Fruit fly (Drosophila melanogaster): ENCODE measurements around the gene CG33658.

DNA sequence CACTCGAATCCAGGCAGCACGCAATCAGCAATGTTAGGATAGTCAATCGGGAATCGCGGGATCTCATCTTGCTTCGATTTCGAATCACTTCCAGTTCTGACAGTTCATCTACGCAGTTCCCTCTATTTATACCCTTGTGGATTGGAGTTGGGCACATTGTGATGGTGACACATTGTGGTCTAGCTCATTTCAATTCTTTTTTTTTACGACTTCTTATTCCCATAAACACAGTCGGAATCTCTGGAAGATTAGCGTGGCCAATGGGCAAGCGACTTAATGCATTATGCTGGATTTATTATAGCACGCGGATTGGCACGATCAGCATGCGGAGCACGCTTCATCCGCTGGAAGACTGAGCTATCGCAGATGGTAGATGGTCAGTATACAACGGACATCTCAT, 21.1 kb upstream of the CG33658 start, which contains the start of gene CG13640:
- TF ChIP-seq Ets96B (tag; optimal IDR thresholded peaks at IDR 0.05) (no peak), Sox15 (GFP tag; optimal IDR thresholded peaks at IDR 0.05) (no peak), CG8119 (GFP tag; IDR thresholded peaks at IDR 0.05) (no peak), dac (GFP tag; optimal IDR thresholded peaks at IDR 0.05) (no peak), lz (GFP tag; optimal IDR thresholded peaks at IDR 0.05) (no peak), vri (GFP tag; optimal IDR thresholded peaks at IDR 0.05) (no peak), Sox102F (GFP tag; optimal IDR thresholded peaks at IDR 0.05) (no peak), Blimp-1 (GFP tag; optimal IDR thresholded peaks at IDR 0.05) (no peak), CG11294 (GFP tag; IDR thresholded peaks at IDR 0.05) (no peak), Lpt (GFP tag; optimal IDR thresholded peaks at IDR 0.05) (no peak), net (GFP tag; optimal IDR thresholded peaks at IDR 0.05) (no peak), esn (GFP tag; optimal IDR thresholded peaks at IDR 0.05) (no peak), Ets21C (GFP tag; optimal IDR thresholded peaks at IDR 0.05) (no peak), CG3032 (tag; optimal IDR thresholded peaks at IDR 0.05) (no peak)

Measured in whole organism, prepupa.